Worm (Caenorhabditis elegans): ENCODE measurements around the gene mdmh-35.

DNA sequence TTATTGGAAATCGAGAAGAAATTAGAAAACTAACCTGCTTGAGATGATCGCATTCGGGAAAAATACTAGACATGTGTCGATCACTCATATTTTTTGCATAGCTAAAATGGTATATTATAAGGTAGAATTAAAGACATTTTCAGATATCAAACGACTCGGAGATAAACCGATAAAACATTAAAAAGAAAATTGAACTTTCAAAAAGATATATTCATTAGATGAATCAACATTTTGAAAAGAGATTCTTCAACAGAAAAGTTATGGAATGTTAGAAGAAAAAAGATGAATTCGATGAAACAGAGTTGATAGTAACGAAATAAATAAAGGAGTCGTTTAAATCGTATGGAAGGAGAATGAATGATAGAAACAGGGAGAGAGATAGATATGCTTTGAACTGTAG is at the start of gene mdmh-35:
- TF ChIP-seq ref-1 (GFP tag; conservative IDR thresholded peaks at IDR 0.05) (no peak), flt-1 (GFP tag; IDR thresholded peaks at IDR 0.05) (no peak), ztf-29 (GFP tag; IDR thresholded peaks at IDR 0.05) (no peak), klf-2 (GFP tag; conservative IDR thresholded peaks at IDR 0.05) (no peak), ztf-23 (GFP tag; IDR thresholded peaks at IDR 0.05) (no peak)
